Worm (Caenorhabditis elegans) whole organism, L3 larva: ENCODE data around the gene sup-26.

ENCODE experiments used
- ceh-9 ChIP-seq: sonication (generic microtip); optimal IDR thresholded peaks from 2 replicates; lab custom pipeline; 2018; ENCODE audit warnings: missing biosample characterization, missing genetic modification characterization
- fkh-10 ChIP-seq: sonication (generic microtip); optimal IDR thresholded peaks from 2 replicates; lab custom pipeline; 2017; ENCODE audit warnings: missing biosample characterization, missing genetic modification reagents, missing genetic modification characterization
- nhr-25 ChIP-seq: sonication (generic microtip); optimal IDR thresholded peaks from 2 replicates; lab custom pipeline; 2017; ENCODE audit warnings: missing biosample characterization, missing genetic modification characterization
- nhr-76 ChIP-seq: fragments of 150-350 bp; sonication (generic microtip); optimal IDR thresholded peaks from 5 replicates; lab custom pipeline; 2014; ENCODE audit warnings: missing biosample characterization, missing genetic modification characterization
- unc-62 ChIP-seq: fragments of 150-350 bp; sonication (generic microtip); optimal IDR thresholded peaks from 4 replicates; lab custom pipeline; 2014; ENCODE audit warnings: missing biosample characterization, missing genetic modification reagents, missing genetic modification characterization

DNA sequence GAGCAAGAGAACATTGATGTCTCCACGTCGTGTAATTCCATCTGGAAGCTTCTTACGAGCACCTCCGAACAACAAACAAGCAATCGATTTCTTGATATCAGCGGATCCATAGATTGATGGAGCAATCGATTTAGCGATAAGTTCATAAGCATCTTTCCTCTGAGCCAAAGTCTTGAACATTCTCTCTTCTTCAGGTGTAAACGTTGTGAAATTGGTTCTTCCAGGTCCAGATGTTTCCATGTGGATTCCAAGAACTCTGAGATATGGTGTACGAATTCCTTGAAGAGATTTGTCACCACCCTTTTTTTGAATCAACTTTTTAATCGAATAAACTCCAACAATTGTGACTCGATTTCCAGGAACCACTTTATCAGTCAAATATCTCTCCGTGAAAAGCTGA, 9.9 kb upstream of the sup-26 start:
- TF ChIP-seq fkh-10, result no peak
- no peak for TF ChIP-seq nhr-25
- TF ChIP-seq unc-62 (GFP tag; lab: Kevin White, UChicago), result no peak
- no peak for TF ChIP-seq nhr-76 (tag; lab: Kevin White, UChicago)
- no peak for TF ChIP-seq ceh-9
